Worm (Caenorhabditis elegans) whole organism, L3 larva: ENCODE measurements around the gene M03F8.7.

Source experiments
- ZK546.5 ChIP-seq: sonication (generic microtip); optimal IDR thresholded peaks from 2 replicates; lab custom pipeline; 2017; ENCODE audit warnings: missing biosample characterization, missing genetic modification characterization
- aly-2 ChIP-seq: fragments of 150-350 bp; optimal IDR thresholded peaks from 2 replicates; lab custom pipeline; 2014; ENCODE audit warnings: missing biosample characterization, missing genetic modification characterization
- ama-1 ChIP-seq: fragments of 150-350 bp; optimal IDR thresholded peaks from 2 replicates; lab custom pipeline; 2018
- ceh-16 ChIP-seq: sonication (generic microtip); optimal IDR thresholded peaks from 2 replicates; lab custom pipeline; 2017; ENCODE audit warnings: missing biosample characterization, missing genetic modification characterization
- ceh-28 ChIP-seq: fragments of 150-350 bp; optimal IDR thresholded peaks from 2 replicates; lab custom pipeline; 2014; ENCODE audit warnings: missing biosample characterization, missing genetic modification reagents, missing genetic modification characterization
- ceh-82 ChIP-seq: fragments of 150-350 bp; optimal IDR thresholded peaks from 2 replicates; lab custom pipeline; 2014; ENCODE audit warnings: missing biosample characterization, missing genetic modification characterization
- ceh-9 ChIP-seq: sonication (generic microtip); optimal IDR thresholded peaks from 2 replicates; lab custom pipeline; 2018; ENCODE audit warnings: missing biosample characterization, missing genetic modification characterization
- daf-12 ChIP-seq: fragments of 150-350 bp; optimal IDR thresholded peaks from 2 replicates; lab custom pipeline; 2014; ENCODE audit warnings: missing biosample characterization, missing genetic modification reagents, missing genetic modification characterization
- egl-27 ChIP-seq: sonication (generic microtip); optimal IDR thresholded peaks from 4 replicates; lab custom pipeline; 2017; ENCODE audit warnings: missing biosample characterization, missing genetic modification reagents, missing genetic modification characterization
- egl-5 ChIP-seq: fragments of 150-350 bp; optimal IDR thresholded peaks from 2 replicates; lab custom pipeline; 2017; ENCODE audit warnings: missing biosample characterization, missing genetic modification reagents, missing genetic modification characterization, inconsistent platforms
- elt-3 ChIP-seq, 3 experiments: fragments of 150-350 bp in 1 of 3; sonication (generic microtip) in 2 of 3; optimal IDR thresholded peaks; 2 replicates in 2 of 3; 4 replicates in 1 of 3; lab custom pipeline; 2014 to 2017; ENCODE audit warnings: missing biosample characterization in 3 of 3, missing genetic modification characterization in 3 of 3
- eor-1 ChIP-seq, 2 experiments: fragments of 150-350 bp; optimal IDR thresholded peaks; 2 replicates each; lab custom pipeline; 2014 to 2018; ENCODE audit warnings: missing biosample characterization in 2 of 2, missing genetic modification characterization in 2 of 2
- fkh-2 ChIP-seq: fragments of 150-350 bp; optimal IDR thresholded peaks from 2 replicates; lab custom pipeline; 2014; ENCODE audit warnings: missing biosample characterization, missing genetic modification reagents, missing genetic modification characterization
- fos-1 ChIP-seq: fragments of 150-350 bp; optimal IDR thresholded peaks from 2 replicates; lab custom pipeline; 2014; ENCODE audit warnings: missing biosample characterization, missing genetic modification characterization
- hmg-11 ChIP-seq: sonication (generic microtip); optimal IDR thresholded peaks from 2 replicates; lab custom pipeline; 2016; ENCODE audit warnings: missing genetic modification characterization, missing compliant biosample characterization
- lin-15B ChIP-seq: fragments of 150-350 bp; optimal IDR thresholded peaks from 2 replicates; lab custom pipeline; 2014; ENCODE audit warnings: missing biosample characterization, missing genetic modification characterization
- lin-39 ChIP-seq: fragments of 150-350 bp; optimal IDR thresholded peaks from 2 replicates; lab custom pipeline; 2018; ENCODE audit warnings: missing biosample characterization, missing genetic modification reagents, missing genetic modification characterization
- lsy-12 ChIP-seq: sonication (generic microtip); optimal IDR thresholded peaks from 2 replicates; lab custom pipeline; 2016; ENCODE audit warnings: mild to moderate bottlenecking, missing genetic modification characterization, missing compliant biosample characterization
- mdl-1 ChIP-seq: fragments of 150-350 bp; optimal IDR thresholded peaks from 2 replicates; lab custom pipeline; 2014; ENCODE audit warnings: missing biosample characterization, missing genetic modification characterization
- mml-1 ChIP-seq: fragments of 150-350 bp; sonication (generic microtip); optimal IDR thresholded peaks from 3 replicates; lab custom pipeline; 2014; ENCODE audit warnings: missing biosample characterization, missing genetic modification characterization
- nhr-11 ChIP-seq: fragments of 150-350 bp; optimal IDR thresholded peaks from 2 replicates; lab custom pipeline; 2014; ENCODE audit warnings: missing biosample characterization, missing genetic modification characterization
- nhr-23 ChIP-seq: fragments of 150-350 bp; optimal IDR thresholded peaks from 2 replicates; lab custom pipeline; 2014; ENCODE audit warnings: missing biosample characterization, missing genetic modification reagents, missing genetic modification characterization
- nhr-237 ChIP-seq: fragments of 150-350 bp; optimal IDR thresholded peaks from 2 replicates; lab custom pipeline; 2014; ENCODE audit warnings: missing biosample characterization, missing genetic modification characterization
- nhr-28 ChIP-seq: fragments of 150-350 bp; optimal IDR thresholded peaks from 2 replicates; lab custom pipeline; 2014; ENCODE audit warnings: missing biosample characterization, missing genetic modification characterization
- nhr-43 ChIP-seq: sonication (generic microtip); optimal IDR thresholded peaks from 2 replicates; lab custom pipeline; 2016; ENCODE audit warnings: mild to moderate bottlenecking, missing genetic modification characterization, missing compliant biosample characterization; ENCODE audit not compliant: poor library complexity, severe bottlenecking
- nhr-67 ChIP-seq: fragments of 150-350 bp; optimal IDR thresholded peaks from 2 replicates; lab custom pipeline; 2014; ENCODE audit warnings: missing biosample characterization, missing genetic modification characterization
- nhr-76 ChIP-seq: fragments of 150-350 bp; sonication (generic microtip); optimal IDR thresholded peaks from 5 replicates; lab custom pipeline; 2014; ENCODE audit warnings: missing biosample characterization, missing genetic modification characterization
- nhr-77 ChIP-seq: fragments of 150-350 bp; optimal IDR thresholded peaks from 2 replicates; lab custom pipeline; 2014; ENCODE audit warnings: missing biosample characterization, missing genetic modification characterization
- pha-4 ChIP-seq: fragments of 150-350 bp; optimal IDR thresholded peaks from 2 replicates; lab custom pipeline; 2014; ENCODE audit warnings: missing biosample characterization, missing genetic modification reagents, missing genetic modification characterization
- sea-2 ChIP-seq: fragments of 150-350 bp; sonication (generic microtip); optimal IDR thresholded peaks from 4 replicates; lab custom pipeline; 2014; ENCODE audit warnings: missing biosample characterization, missing genetic modification reagents, missing genetic modification characterization
- skn-1 ChIP-seq: fragments of 150-350 bp; optimal IDR thresholded peaks from 2 replicates; lab custom pipeline; 2014; ENCODE audit warnings: missing biosample characterization, missing genetic modification characterization
- snpc-4 ChIP-seq: fragments of 150-350 bp; optimal IDR thresholded peaks from 2 replicates; lab custom pipeline; 2014; ENCODE audit warnings: missing biosample characterization, missing genetic modification characterization
- tbx-2 ChIP-seq: sonication (generic microtip); optimal IDR thresholded peaks from 2 replicates; lab custom pipeline; 2016; ENCODE audit warnings: mild to moderate bottlenecking, missing genetic modification characterization, missing compliant biosample characterization
- unc-39 ChIP-seq: sonication (generic microtip); optimal IDR thresholded peaks from 4 replicates; lab custom pipeline; 2017; ENCODE audit warnings: missing biosample characterization, missing genetic modification characterization
- ztf-11 ChIP-seq: fragments of 150-350 bp; optimal IDR thresholded peaks from 2 replicates; lab custom pipeline; 2014; ENCODE audit warnings: missing biosample characterization, missing genetic modification characterization

Gene M03F8.7

DNA sequence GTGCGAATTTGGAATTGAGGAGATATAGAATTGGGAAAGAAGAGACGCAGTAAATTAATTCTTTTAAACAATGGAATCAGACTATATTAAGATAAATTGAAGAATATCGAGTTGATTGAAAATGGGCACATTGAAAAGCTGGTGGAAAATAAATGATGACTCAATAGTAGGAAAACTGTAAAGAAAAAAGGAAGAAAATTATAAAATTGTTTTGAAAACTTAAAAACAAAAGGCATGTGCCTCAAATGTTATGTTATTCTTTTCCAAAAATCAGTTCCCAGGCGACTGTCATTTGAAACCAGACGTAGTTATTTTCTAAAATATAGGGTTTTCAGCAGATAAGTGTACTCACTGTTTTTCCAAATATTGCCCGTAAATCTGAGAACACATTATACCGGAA lies 16.9 kb upstream of the M03F8.7 start, which contains the start of gene C04E6.12:
Gene C04E6.12 (minus strand): TSS at position 101 of the 400 bp plus-strand sequence.
- TF ChIP-seq elt-3 (tag; optimal IDR thresholded peaks at IDR 0.05; lab: Kevin White, UChicago): no peak
- TF ChIP-seq unc-39: no peak
- TF ChIP-seq nhr-67 (tag; lab: Kevin White, UChicago): no peak
- TF ChIP-seq mdl-1 (tag; lab: Kevin White, UChicago): no peak
- TF ChIP-seq ama-1 (lab: Kevin White, UChicago): no peak
- no peak for TF ChIP-seq daf-12
- TF ChIP-seq nhr-28: no peak
- no peak for TF ChIP-seq mml-1 (tag; lab: Kevin White, UChicago)
- no peak for TF ChIP-seq nhr-11 (tag; lab: Kevin White, UChicago)
- TF ChIP-seq fos-1 (tag; lab: Kevin White, UChicago): no peak

DNA sequence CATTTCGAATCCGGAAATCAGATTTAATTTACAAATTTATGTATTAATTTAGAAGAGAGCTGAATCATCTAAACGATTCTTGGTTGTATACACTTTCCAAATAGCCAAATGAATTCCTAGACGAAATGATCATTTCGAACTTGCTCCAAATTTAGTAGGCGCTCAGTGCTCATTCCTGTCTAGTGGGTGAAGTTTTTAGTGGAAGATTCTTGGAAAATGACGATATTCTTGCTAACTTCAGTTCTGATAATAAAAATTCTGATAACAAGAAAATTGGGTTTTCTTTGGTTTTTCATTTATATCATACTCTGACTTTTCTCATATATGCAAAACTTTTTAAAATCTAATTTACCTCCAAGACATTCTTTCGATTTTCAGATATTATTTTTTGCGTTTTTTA lies 15.0 kb upstream of the M03F8.7 start:
- TF ChIP-seq ceh-28 (tag; lab: Kevin White, UChicago) (no peak), nhr-11 (tag; lab: Kevin White, UChicago) (peak; percentile 6)

DNA sequence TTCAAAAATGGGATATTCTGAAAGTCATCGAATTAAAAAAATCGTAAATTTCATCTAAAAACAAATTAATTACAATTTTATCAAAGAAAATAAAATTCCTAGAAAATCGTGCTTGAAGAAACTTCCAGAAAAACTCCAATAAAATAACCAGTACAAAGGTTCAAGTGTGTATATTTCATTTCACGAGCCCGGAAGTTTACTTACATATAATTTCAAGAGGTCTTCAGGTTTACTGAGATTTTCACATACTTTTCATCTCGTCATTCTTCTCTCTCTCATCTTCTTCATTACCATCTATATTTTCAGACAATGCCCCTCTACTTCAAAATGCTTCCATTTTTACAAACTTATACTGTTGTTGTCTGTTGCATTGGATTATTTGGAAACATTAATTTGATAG lies 14.5 kb upstream of the M03F8.7 start, which contains the start of gene srsx-18:
Gene srsx-18 (plus strand): TSS at position 301 of the 400 bp plus-strand sequence.
- no peak for TF ChIP-seq nhr-43
- TF ChIP-seq snpc-4: no peak
- no peak for TF ChIP-seq ceh-82 (tag; lab: Kevin White, UChicago)
- no peak for TF ChIP-seq lsy-12
- no peak for TF ChIP-seq unc-39
- no peak for TF ChIP-seq ceh-28 (tag; lab: Kevin White, UChicago)
- TF ChIP-seq nhr-28: no peak
- no peak for TF ChIP-seq egl-27 (tag; lab: Kevin White, UChicago)
- TF ChIP-seq nhr-237 (tag; lab: Kevin White, UChicago): no peak
- no peak for TF ChIP-seq hmg-11 (tag; lab: Kevin White, UChicago)
- TF ChIP-seq skn-1: no peak
- no peak for TF ChIP-seq egl-5 (tag; lab: Kevin White, UChicago)
- TF ChIP-seq lin-15B (tag; lab: Kevin White, UChicago): no peak
- no peak for TF ChIP-seq ceh-16 (tag; lab: Kevin White, UChicago)
- TF ChIP-seq eor-1 (tag; optimal IDR thresholded peaks at IDR 0.05; lab: Kevin White, UChicago): no peak
- TF ChIP-seq elt-3 (tag; optimal IDR thresholded peaks at IDR 0.05; lab: Kevin White, UChicago): no peak
- TF ChIP-seq ceh-9 (tag; lab: Kevin White, UChicago): no peak
- TF ChIP-seq aly-2 (tag; lab: Kevin White, UChicago): no peak
- no peak for TF ChIP-seq nhr-11 (tag; lab: Kevin White, UChicago)

DNA sequence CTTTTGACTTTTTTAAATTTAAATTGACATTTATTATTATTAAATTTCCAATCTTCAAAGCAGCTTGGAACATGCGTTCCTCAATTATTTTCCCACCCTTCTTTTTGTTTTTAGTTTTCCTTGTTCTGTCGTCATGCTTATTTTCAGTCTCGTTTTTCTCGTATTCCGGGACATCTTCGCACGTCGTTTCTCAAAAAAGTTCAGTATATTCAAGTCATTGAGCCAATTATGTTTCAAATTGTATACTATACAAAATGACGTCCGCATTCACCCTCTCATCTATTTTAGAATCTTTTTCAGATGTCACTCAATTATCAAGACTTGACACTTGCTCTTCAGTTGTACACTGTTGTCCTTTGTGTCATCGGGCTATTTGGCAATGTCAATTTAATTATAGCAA lies 9.4 kb upstream of the M03F8.7 start, which contains the start of gene srsx-17:
Gene srsx-17 (plus strand): TSS at position 301 of the 400 bp plus-strand sequence.
- no peak for TF ChIP-seq ama-1 (lab: Kevin White, UChicago)
- TF ChIP-seq sea-2 (GFP tag; lab: Kevin White, UChicago): no peak
- TF ChIP-seq ceh-82 (tag; lab: Kevin White, UChicago): no peak
- no peak for TF ChIP-seq hmg-11 (tag; lab: Kevin White, UChicago)
- TF ChIP-seq nhr-237 (tag; lab: Kevin White, UChicago): no peak
- no peak for TF ChIP-seq pha-4 (tag; lab: Kevin White, UChicago)
- no peak for TF ChIP-seq tbx-2
- no peak for TF ChIP-seq snpc-4
- TF ChIP-seq nhr-23: no peak
- no peak for TF ChIP-seq fkh-2

DNA sequence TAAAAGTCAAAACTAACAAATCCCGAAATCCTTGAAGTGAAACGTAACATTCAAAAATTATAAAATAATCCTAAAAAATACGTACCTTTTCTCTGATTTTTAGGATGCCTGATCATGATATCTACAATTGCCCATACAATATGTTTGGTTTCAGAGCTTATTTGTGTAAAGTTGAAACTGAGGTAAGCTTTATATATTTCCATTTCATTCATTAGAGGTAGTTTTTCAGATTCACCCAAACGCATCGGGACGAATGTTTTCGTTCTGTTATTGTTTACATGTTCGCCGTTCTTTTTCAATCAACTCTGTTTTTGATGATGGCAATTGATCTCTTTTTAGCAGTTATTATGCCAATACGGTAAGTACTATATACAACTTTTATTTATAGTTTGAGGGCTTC lies 8.7 kb upstream of the M03F8.7 start:
- no peak for TF ChIP-seq ZK546.5 (tag; lab: Kevin White, UChicago)
- TF ChIP-seq lin-39: no peak
- no peak for TF ChIP-seq pha-4 (tag; lab: Kevin White, UChicago)
- TF ChIP-seq egl-27 (tag; lab: Kevin White, UChicago): no peak
- TF ChIP-seq mdl-1 (tag; lab: Kevin White, UChicago): no peak
- TF ChIP-seq nhr-77 (tag; lab: Kevin White, UChicago): no peak
- no peak for TF ChIP-seq nhr-76 (tag; lab: Kevin White, UChicago)
- TF ChIP-seq hmg-11 (tag; lab: Kevin White, UChicago): no peak
- TF ChIP-seq ama-1 (lab: Kevin White, UChicago): no peak
- no peak for TF ChIP-seq unc-39
- no peak for TF ChIP-seq ztf-11
